Worm (Caenorhabditis elegans) whole organism, late embryonic: ENCODE measurements around the gene sru-6.

Experiments
- K09A11.1 ChIP-seq: sonication (generic microtip); optimal IDR thresholded peaks from 2 replicates; lab custom pipeline; 2017; ENCODE audit warnings: antibody characterized with exemption, mild to moderate bottlenecking, missing genetic modification characterization, missing compliant biosample characterization; ENCODE audit not compliant: insufficient read depth
- ama-1 ChIP-seq: fragments of 150-350 bp; optimal IDR thresholded peaks from 2 replicates; lab custom pipeline; 2014
- ceh-14 ChIP-seq: sonication (generic microtip); optimal IDR thresholded peaks from 2 replicates; lab custom pipeline; 2016; ENCODE audit warnings: missing genotype, missing genetic modification characterization, missing compliant biosample characterization
- ceh-18 ChIP-seq: sonication (generic microtip); optimal IDR thresholded peaks from 2 replicates; lab custom pipeline; 2016; ENCODE audit warnings: missing genetic modification characterization, missing compliant biosample characterization
- ceh-9 ChIP-seq: sonication (generic microtip); optimal IDR thresholded peaks from 2 replicates; lab custom pipeline; 2016; ENCODE audit warnings: mild to moderate bottlenecking, missing genetic modification characterization, inconsistent platforms, missing compliant biosample characterization
- dmd-4 ChIP-seq: sonication (generic microtip); optimal IDR thresholded peaks from 2 replicates; lab custom pipeline; 2016; ENCODE audit warnings: borderline replicate concordance, missing genetic modification characterization, missing compliant biosample characterization
- elt-2 ChIP-seq: sonication (generic microtip); optimal IDR thresholded peaks from 2 replicates; lab custom pipeline; 2016; ENCODE audit warnings: missing genetic modification reagents, missing genetic modification characterization, missing compliant biosample characterization
- hlh-13 ChIP-seq: fragments of 200-800 bp; sonication (Bioruptor generic); optimal IDR thresholded peaks from 2 replicates; lab custom pipeline; 2018; ENCODE audit warnings: mild to moderate bottlenecking, missing genetic modification characterization, missing compliant biosample characterization
- mec-3 ChIP-seq: sonication (generic microtip); optimal IDR thresholded peaks from 2 replicates; lab custom pipeline; 2016; ENCODE audit warnings: borderline replicate concordance, missing genetic modification characterization, missing compliant biosample characterization
- pag-3 ChIP-seq: sonication (generic microtip); optimal IDR thresholded peaks from 2 replicates; lab custom pipeline; 2016; ENCODE audit warnings: missing compliant biosample characterization, missing genetic modification characterization, borderline replicate concordance
- sox-4 ChIP-seq: sonication (generic microtip); optimal IDR thresholded peaks from 2 replicates; lab custom pipeline; 2017; ENCODE audit warnings: mild to moderate bottlenecking, missing genetic modification characterization, inconsistent platforms, missing compliant biosample characterization
- unc-3 ChIP-seq, 2 experiments: fragments of 200-800 bp in 1 of 2; sonication (Bioruptor generic) in 1 of 2; sonication (generic microtip) in 1 of 2; conservative IDR thresholded peaks in 1 of 2; optimal IDR thresholded peaks in 1 of 2; 2 replicates each; pipeline versions ENCODE4 v1.3.6 to Lab custom; 2016 to 2022; ENCODE audit warnings: missing compliant biosample characterization in 2 of 2, missing genetic modification characterization in 2 of 2, missing genetic modification reagents in 1 of 2

- TF ChIP-seq pag-3 (tag; lab: Kevin White, UChicago) (no peak), unc-3 (GFP tag; conservative IDR thresholded peaks at IDR 0.05; lab: Robert Waterston, UW) (no peak), unc-3 (tag; optimal IDR thresholded peaks at IDR 0.05; lab: Kevin White, UChicago) (no peak), hlh-13 (no peak), elt-2 (tag; lab: Kevin White, UChicago) (no peak), sox-4 (tag; lab: Kevin White, UChicago) (no peak), ceh-9 (no peak), mec-3 (tag; lab: Kevin White, UChicago) (no peak), ceh-14 (no peak), dmd-4 (tag; lab: Kevin White, UChicago) (no peak), ceh-18 (tag; lab: Kevin White, UChicago) (no peak), K09A11.1 (tag; lab: Kevin White, UChicago) (no peak), ama-1 (lab: Kevin White, UChicago) (no peak)
These were observed 18.2 kb downstream of the sru-6 start, which contains the start of gene ethe-1 for ce11 chrIV:9508612-9509011.
